Worm (Caenorhabditis elegans) whole organism, early embryonic: ENCODE data around the gene slc-46A.
"Not testable (repeated sequence)": the region's sequence is repeated elsewhere in the genome, so short reads cannot be mapped to it uniquely, and the experiment has no call there.

Experiments used
- B0310.2 ChIP-seq: sonication (generic microtip); optimal IDR thresholded peaks from 2 replicates; lab custom pipeline; 2016; ENCODE audit warnings: mild to moderate bottlenecking, missing genetic modification characterization, missing compliant biosample characterization
- ama-1 ChIP-seq: fragments of 150-350 bp; optimal IDR thresholded peaks from 2 replicates; lab custom pipeline; 2014
- ceh-13 ChIP-seq: fragments of 200-800 bp; sonication (Bioruptor generic); optimal IDR thresholded peaks from 2 replicates; lab custom pipeline; 2018; ENCODE audit warnings: mild to moderate bottlenecking, missing genetic modification characterization, missing compliant biosample characterization
- ceh-36 ChIP-seq: sonication (generic microtip); optimal IDR thresholded peaks from 2 replicates; lab custom pipeline; 2016; ENCODE audit warnings: missing genetic modification characterization, inconsistent platforms, missing compliant biosample characterization
- flt-1 ChIP-seq: fragments of 200-800 bp; sonication (Bioruptor generic); IDR thresholded peaks from 2 replicates; pipeline ENCODE4 v1.3.6; 2022; ENCODE audit warnings: missing genetic modification characterization, missing compliant biosample characterization
- hnd-1 ChIP-seq: sonication (generic microtip); optimal IDR thresholded peaks from 2 replicates; lab custom pipeline; 2016; ENCODE audit warnings: missing genetic modification characterization, missing compliant biosample characterization

- not testable (repeated sequence) for TF ChIP-seq B0310.2 (tag; lab: Kevin White, UChicago); ama-1; hnd-1 (tag; lab: Kevin White, UChicago); ceh-13; flt-1 (GFP tag; lab: Robert Waterston, UW); ceh-36 (tag; lab: Kevin White, UChicago)
Observed at ce11 chrIV:5313011-5313410, 6.0 kb upstream of the slc-46A start, which contains the start of the genes msp-59 and ZK354.2.
